Fruit fly (Drosophila melanogaster): ENCODE data around the gene CG12483.

CG12483 gene

dm6 chr3L:131151-131997 lies 33.2 kb upstream of the CG12483 start (continued):
- TF ChIP-seq CG13123 (GFP tag; optimal IDR thresholded peaks at IDR 0.05) (peak; percentile 14), CG16813 (GFP tag; IDR thresholded peaks at IDR 0.05; ENCODE audit: partially characterized antibody) (peak; percentile 6; the same call in 1 of the 3 replicates), tup (GFP tag; optimal IDR thresholded peaks at IDR 0.05) (no peak), CG11723 (GFP tag; optimal IDR thresholded peaks at IDR 0.05) (peak; percentile 20), Hr39 (optimal IDR thresholded peaks at IDR 0.05) (no peak), ci (GFP tag; IDR thresholded peaks at IDR 0.05) (peak; percentile 66), gsb (GFP tag; IDR thresholded peaks at IDR 0.05) (0 out of 2 replicates have a peak, but pooled peaks have one; percentile 14), lab (GFP tag; optimal IDR thresholded peaks at IDR 0.05) (peak; percentile 72), stc (GFP tag; IDR thresholded peaks at IDR 0.05) (no peak), sisA (GFP tag; IDR thresholded peaks at IDR 0.05) (no peak), CG18011 (GFP tag; optimal IDR thresholded peaks at IDR 0.05) (peak; percentile 27), bcd (GFP tag; optimal IDR thresholded peaks at IDR 0.05) (no peak), CG12769 (tag; optimal IDR thresholded peaks at IDR 0.05) (peak; percentile 70), trh (GFP tag; optimal IDR thresholded peaks at IDR 0.05) (no peak), CG13894 (tag; optimal IDR thresholded peaks at IDR 0.05) (peak; percentile 65), Vsx1 (GFP tag; optimal IDR thresholded peaks at IDR 0.05) (no peak), CG11247 (GFP tag; IDR thresholded peaks at IDR 0.05) (no peak), GATAe (GFP tag; conservative IDR thresholded peaks at IDR 0.05) (no peak), Xbp1 (GFP tag; optimal IDR thresholded peaks at IDR 0.05) (no peak), CG2875 (GFP tag; optimal IDR thresholded peaks at IDR 0.05) (no peak), fd64A (GFP tag; optimal IDR thresholded peaks at IDR 0.05) (peak; percentile 12), hth (optimal IDR thresholded peaks at IDR 0.05) (no peak), CG13624 (GFP tag; optimal IDR thresholded peaks at IDR 0.05) (peak; percentile 19), CG8388 (GFP tag; optimal IDR thresholded peaks at IDR 0.05) (no peak), CG16815 (GFP tag; optimal IDR thresholded peaks at IDR 0.05) (no peak), CG17568 (GFP tag; optimal IDR thresholded peaks at IDR 0.05) (peak; percentile 82), lilli (GFP tag; optimal IDR thresholded peaks at IDR 0.05) (no peak), CG2712 (tag; optimal IDR thresholded peaks at IDR 0.05) (peak; percentile 8), repo (GFP tag; optimal IDR thresholded peaks at IDR 0.05) (no peak), ERR (GFP tag; optimal IDR thresholded peaks at IDR 0.05) (no peak), CrebB (tag; optimal IDR thresholded peaks at IDR 0.05) (peak; percentile 21), esg (GFP tag; conservative IDR thresholded peaks at IDR 0.05) (no peak), CG16863 (GFP tag; optimal IDR thresholded peaks at IDR 0.05) (peak; percentile 27), CG10565 (GFP tag; optimal IDR thresholded peaks at IDR 0.05) (no peak), CG13775 (GFP tag; optimal IDR thresholded peaks at IDR 0.05) (no peak), pzg (GFP tag; optimal IDR thresholded peaks at IDR 0.05) (no peak), sima (GFP tag; optimal IDR thresholded peaks at IDR 0.05) (no peak), CG12155 (GFP tag; optimal IDR thresholded peaks at IDR 0.05) (no peak), run (tag; optimal IDR thresholded peaks at IDR 0.05) (no peak), CG9215 (GFP tag; IDR thresholded peaks at IDR 0.05) (no peak), CG6683 (GFP tag; optimal IDR thresholded peaks at IDR 0.05) (peak; percentile 42), ap (GFP tag; IDR thresholded peaks at IDR 0.05) (no peak), CG10274 (GFP tag; optimal IDR thresholded peaks at IDR 0.05) (no peak), MESR4 (GFP tag; optimal IDR thresholded peaks at IDR 0.05) (no peak), Hmr (GFP tag; optimal IDR thresholded peaks at IDR 0.05) (peak; percentile 70), Hr51 (GFP tag; optimal IDR thresholded peaks at IDR 0.05) (no peak), CG17612 (GFP tag; IDR thresholded peaks at IDR 0.05) (no peak), gro (GFP tag; optimal IDR thresholded peaks at IDR 0.05) (no peak), Ssrp (tag; optimal IDR thresholded peaks at IDR 0.05) (no peak)

All from whole organism, embryonic.